Worm (Caenorhabditis elegans): Measurements from ENCODE around the gene ubxn-3.

The ubxn-3 gene

ce11 chrII:196685-197084 lies 23.8 kb downstream of the ubxn-3 start, which contains the start of gene chs-2:
TSS of gene chs-2 (plus strand) at chrII:196985.
- TF ChIP-seq unc-39 (tag; optimal IDR thresholded peaks at IDR 0.05) (no peak), R02D3.7 (tag; optimal IDR thresholded peaks at IDR 0.05) (no peak), hmg-11 (tag; optimal IDR thresholded peaks at IDR 0.05) (no peak), nhr-25 (tag; optimal IDR thresholded peaks at IDR 0.05) (no peak), egl-27 (tag; optimal IDR thresholded peaks at IDR 0.05) (no peak), pqm-1 (tag; optimal IDR thresholded peaks at IDR 0.05) (no peak), elt-2 (tag; optimal IDR thresholded peaks at IDR 0.05) (no peak), ZK546.5 (tag; optimal IDR thresholded peaks at IDR 0.05) (no peak), skn-1 (tag; optimal IDR thresholded peaks at IDR 0.05) (no peak), ama-1 (optimal IDR thresholded peaks at IDR 0.05) (no peak), nhr-67 (tag; optimal IDR thresholded peaks at IDR 0.05) (no peak), lin-15B (tag; optimal IDR thresholded peaks at IDR 0.05) (no peak)

ce11 chrII:194458-194857 lies 26.0 kb downstream of the ubxn-3 start, which contains the start of gene abu-11:
TSS of gene abu-11 (minus strand) at chrII:194558.
- TF ChIP-seq lin-15B (tag; optimal IDR thresholded peaks at IDR 0.05) (no peak), jun-1 (tag; optimal IDR thresholded peaks at IDR 0.05) (no peak), fos-1 (tag; optimal IDR thresholded peaks at IDR 0.05) (no peak), aly-2 (tag; optimal IDR thresholded peaks at IDR 0.05) (no peak), lsy-12 (tag; optimal IDR thresholded peaks at IDR 0.05) (no peak), ZK546.5 (tag; optimal IDR thresholded peaks at IDR 0.05) (no peak), unc-62 (GFP tag; optimal IDR thresholded peaks at IDR 0.05) (no peak), fkh-2 (tag; optimal IDR thresholded peaks at IDR 0.05) (no peak), hmg-11 (tag; optimal IDR thresholded peaks at IDR 0.05) (no peak), nhr-67 (tag; optimal IDR thresholded peaks at IDR 0.05) (no peak)

ce11 chrII:192584-192983 lies 27.9 kb downstream of the ubxn-3 start:
- no peak for TF ChIP-seq elt-1 (tag; optimal IDR thresholded peaks at IDR 0.05)

- TF ChIP-seq fos-1 (tag; optimal IDR thresholded peaks at IDR 0.05) (no peak), lsy-12 (tag; optimal IDR thresholded peaks at IDR 0.05) (no peak), nhr-28 (tag; optimal IDR thresholded peaks at IDR 0.05) (no peak), snpc-4 (tag; optimal IDR thresholded peaks at IDR 0.05) (no peak), ceh-16 (tag; optimal IDR thresholded peaks at IDR 0.05) (no peak), eor-1 (tag; optimal IDR thresholded peaks at IDR 0.05) (no peak), ama-1 (optimal IDR thresholded peaks at IDR 0.05) (no peak), fkh-2 (tag; optimal IDR thresholded peaks at IDR 0.05) (no peak), mdl-1 (tag; optimal IDR thresholded peaks at IDR 0.05) (no peak), nfya-1 (tag; optimal IDR thresholded peaks at IDR 0.05; ENCODE audit: insufficient read depth) (no peak), elt-1 (tag; optimal IDR thresholded peaks at IDR 0.05) (no peak), nhr-11 (tag; optimal IDR thresholded peaks at IDR 0.05) (no peak), R02D3.7 (tag; optimal IDR thresholded peaks at IDR 0.05) (no peak), pha-4 (tag; optimal IDR thresholded peaks at IDR 0.05) (no peak), nhr-76 (tag; optimal IDR thresholded peaks at IDR 0.05) (no peak), jun-1 (tag; optimal IDR thresholded peaks at IDR 0.05) (no peak), sea-2 (GFP tag; optimal IDR thresholded peaks at IDR 0.05) (no peak), nhr-25 (tag; optimal IDR thresholded peaks at IDR 0.05) (no peak)
These were observed 31.5 kb downstream of the ubxn-3 start, which contains the start of gene T01D1.5 for ce11 chrII:188967-189366. TSS of gene T01D1.5 (minus strand) at chrII:189067.

ce11 chrII:186504-186903 lies 34.0 kb downstream of the ubxn-3 start, which contains the start of gene T01D1.8:
TSS of gene T01D1.8 (plus strand) at chrII:186739.
- no peak for TF ChIP-seq unc-39 (tag; optimal IDR thresholded peaks at IDR 0.05)

- TF ChIP-seq tbx-2 (tag; optimal IDR thresholded peaks at IDR 0.05) (no peak), ama-1 (optimal IDR thresholded peaks at IDR 0.05) (no peak)
These were observed 41.5 kb downstream of the ubxn-3 start, which contains the start of gene T01D1.4 for ce11 chrII:178993-179392. TSS of gene T01D1.4 (minus strand) at chrII:179093.

- TF ChIP-seq nhr-25 (tag; optimal IDR thresholded peaks at IDR 0.05) (peak; percentile 64), elt-1 (tag; optimal IDR thresholded peaks at IDR 0.05) (peak; percentile 33), hmg-11 (tag; optimal IDR thresholded peaks at IDR 0.05) (no peak), nhr-11 (tag; optimal IDR thresholded peaks at IDR 0.05) (no peak)
These were observed 42.3 kb downstream of the ubxn-3 start for ce11 chrII:178146-178545.

Measured in whole organism, L3 larva.